Worm (Caenorhabditis elegans) whole organism, L4 larva: Measurements from ENCODE around the gene set-23.

Source experiments
- mep-1 ChIP-seq: fragments of 150-350 bp; sonication (generic microtip); optimal IDR thresholded peaks from 3 replicates; lab custom pipeline; 2014; ENCODE audit warnings: missing biosample characterization, missing genetic modification characterization
- pqm-1 ChIP-seq: sonication (generic microtip); optimal IDR thresholded peaks from 2 replicates; lab custom pipeline; 2017; ENCODE audit warnings: missing biosample characterization, missing genetic modification characterization

DNA sequence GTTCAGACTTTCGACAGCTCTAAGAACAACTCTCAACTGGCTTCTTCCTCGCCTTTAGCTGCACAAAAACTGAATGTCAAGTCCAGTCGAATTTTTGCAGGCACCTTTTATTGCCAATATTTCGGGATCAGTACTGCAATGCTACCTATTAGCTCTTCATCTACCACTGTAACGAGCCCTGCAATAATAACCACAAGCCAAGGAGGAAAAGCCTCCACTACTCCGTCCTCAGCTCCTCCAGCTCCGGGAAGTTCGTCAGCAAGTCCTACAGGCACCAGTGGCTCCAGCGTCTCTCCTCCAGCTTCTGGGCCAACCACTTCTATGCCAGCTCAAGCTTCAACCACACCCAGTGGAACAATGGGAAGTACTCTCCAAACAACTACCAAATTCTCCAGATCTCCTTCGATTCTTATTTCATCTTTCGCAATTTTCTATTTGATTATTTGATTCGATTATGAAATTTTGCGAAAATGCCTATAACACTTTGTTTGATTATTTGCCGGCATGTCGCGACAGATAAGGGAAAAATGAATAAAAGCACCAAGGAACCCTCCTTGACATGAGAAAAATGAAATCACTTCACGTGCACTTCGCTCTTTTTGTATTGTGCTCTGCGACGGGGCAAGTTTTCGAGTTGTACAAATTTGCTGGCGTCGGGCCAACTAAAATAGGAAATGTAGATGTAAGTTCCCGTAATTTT is 46.3 kb upstream of the set-23 start, which contains the start of gene C34H4.1:
- TF ChIP-seq pqm-1 (peak; percentile 66), mep-1 (tag; lab: Kevin White, UChicago) (no peak)
